Fruit fly (Drosophila melanogaster): ENCODE results near the gene tgy.

tgy gene

DNA sequence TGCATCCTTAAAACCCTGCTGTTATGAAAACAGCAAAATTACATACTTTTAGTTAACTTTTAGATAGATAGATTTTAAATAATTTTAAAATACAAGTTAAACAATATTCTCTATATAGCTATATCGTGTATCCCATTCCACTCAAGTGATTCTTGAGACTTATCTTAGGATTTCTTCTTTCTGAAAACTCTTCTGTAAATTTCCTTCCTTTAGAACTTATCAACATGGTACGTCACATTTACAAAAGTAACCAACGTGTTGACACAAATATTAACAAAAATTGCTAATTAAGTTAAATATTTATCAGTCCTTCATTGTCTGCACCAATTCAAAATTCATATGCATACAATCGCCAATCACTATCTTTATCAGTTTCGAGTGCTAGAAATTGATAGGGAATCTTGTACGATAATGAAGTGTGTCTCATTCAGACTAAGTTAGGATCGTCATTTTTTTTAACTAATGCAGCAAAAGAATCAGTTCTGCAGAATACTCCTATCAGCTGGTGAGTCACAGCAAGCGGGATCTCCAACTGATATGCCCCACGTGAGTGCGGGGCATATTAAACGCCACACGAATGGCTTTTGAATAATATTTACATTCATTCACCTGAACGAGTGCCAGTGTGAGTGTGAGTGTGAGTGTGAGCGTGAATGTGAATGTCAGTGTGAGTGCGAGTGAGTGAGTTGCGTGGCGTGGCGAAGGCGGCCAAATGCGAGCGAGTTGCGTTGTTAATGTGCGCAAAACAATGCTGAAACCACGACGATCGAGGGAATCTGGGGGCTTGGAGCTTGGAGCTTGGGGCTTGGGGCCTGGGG lies 40.7 kb upstream of the tgy start (continued):
- peak; percentile 49 for TF ChIP-seq CG13624 (GFP tag; optimal IDR thresholded peaks at IDR 0.05)
- no peak for TF ChIP-seq sens-2 (GFP tag; IDR thresholded peaks at IDR 0.05)
- TF ChIP-seq CG12769 (tag; optimal IDR thresholded peaks at IDR 0.05) = peak; percentile 74
- no peak for TF ChIP-seq CG10366 (GFP tag; IDR thresholded peaks at IDR 0.05)
- peak; percentile 51 for TF ChIP-seq cwo (GFP tag; optimal IDR thresholded peaks at IDR 0.05)
- TF ChIP-seq ash1 (GFP tag; optimal IDR thresholded peaks at IDR 0.05) = no peak
- TF ChIP-seq NfI (GFP tag; optimal IDR thresholded peaks at IDR 0.05) = peak; percentile 23
- TF ChIP-seq Med (GFP tag) = peak; percentile 80
- TF ChIP-seq CG9932 (GFP tag; IDR thresholded peaks at IDR 0.05) = peak; percentile 45
- TF ChIP-seq CG15269 (tag; optimal IDR thresholded peaks at IDR 0.05) = peak; percentile 7
- TF ChIP-seq insv (GFP tag; optimal IDR thresholded peaks at IDR 0.05) = no peak
- no peak for TF ChIP-seq CG8290 (GFP tag; optimal IDR thresholded peaks at IDR 0.05)
- peak in 1 of 2 experiments; percentile 76 for TF ChIP-seq CG8290 (tag; optimal IDR thresholded peaks at IDR 0.05)
- no peak for TF ChIP-seq HLH3B (GFP tag; IDR thresholded peaks at IDR 0.05)
- no peak for TF ChIP-seq psq (GFP tag; optimal IDR thresholded peaks at IDR 0.05)
- peak; percentile 34; the same call in 1 of the 2 replicates for TF ChIP-seq CG32532 (GFP tag; IDR thresholded peaks at IDR 0.05)
- TF ChIP-seq emc (GFP tag; optimal IDR thresholded peaks at IDR 0.05) = no peak
- TF ChIP-seq CG10979 (tag; optimal IDR thresholded peaks at IDR 0.05) = no peak
- no peak for TF ChIP-seq gcm2 (GFP tag; optimal IDR thresholded peaks at IDR 0.05)
- TF ChIP-seq Fer3 (tag; optimal IDR thresholded peaks at IDR 0.05) = no peak
- TF ChIP-seq CG2875 (GFP tag; optimal IDR thresholded peaks at IDR 0.05) = no peak
- TF ChIP-seq CG2889 (GFP tag; IDR thresholded peaks at IDR 0.05) = no peak
- TF ChIP-seq CG9876 (GFP tag; optimal IDR thresholded peaks at IDR 0.05) = no peak
- TF ChIP-seq sr (GFP tag; IDR thresholded peaks at IDR 0.05) = peak; percentile 87
- no peak for TF ChIP-seq lilli (GFP tag; optimal IDR thresholded peaks at IDR 0.05)
- TF ChIP-seq pum (GFP tag; optimal IDR thresholded peaks at IDR 0.05) = no peak
- TF ChIP-seq Hr78 (GFP tag; optimal IDR thresholded peaks at IDR 0.05) = no peak
- TF ChIP-seq abd-A (tag; optimal IDR thresholded peaks at IDR 0.05) = peak; percentile 77
- TF ChIP-seq row (GFP tag; IDR thresholded peaks at IDR 0.05) = peak; percentile 80
- peak; percentile 69 for TF ChIP-seq sd (tag; optimal IDR thresholded peaks at IDR 0.05)
- peak; percentile 34; the same call in 1 of the 3 replicates for TF ChIP-seq dysf (GFP tag; IDR thresholded peaks at IDR 0.05)
- no peak for TF ChIP-seq Eip74EF (GFP tag; optimal IDR thresholded peaks at IDR 0.05)
- TF ChIP-seq CG13894 (tag; optimal IDR thresholded peaks at IDR 0.05) = peak; percentile 70
- no peak for TF ChIP-seq Six4 (GFP tag; optimal IDR thresholded peaks at IDR 0.05)
- peak; percentile 44 for TF ChIP-seq Rfx (GFP tag; IDR thresholded peaks at IDR 0.05)
- TF ChIP-seq Fer1 (GFP tag; optimal IDR thresholded peaks at IDR 0.05) = no peak
- TF ChIP-seq Awh (GFP tag; IDR thresholded peaks at IDR 0.05) = no peak
- TF ChIP-seq Adf1 (GFP tag; IDR thresholded peaks at IDR 0.05) = peak; percentile 88
- peak; percentile 46 for TF ChIP-seq HLHmδ (GFP tag; optimal IDR thresholded peaks at IDR 0.05)
- no peak for TF ChIP-seq CG7271 (tag; optimal IDR thresholded peaks at IDR 0.05)
- peak; percentile 2 for TF ChIP-seq her (GFP tag; optimal IDR thresholded peaks at IDR 0.05)
- TF ChIP-seq D19B (GFP tag; optimal IDR thresholded peaks at IDR 0.05) = peak; percentile 51
- TF ChIP-seq B-H1 (GFP tag; IDR thresholded peaks at IDR 0.05) = no peak
- no peak for TF ChIP-seq gsb (GFP tag; IDR thresholded peaks at IDR 0.05)
- peak in 1 of 2 experiments; percentile 48 for TF ChIP-seq Pdp1 (GFP tag; optimal IDR thresholded peaks at IDR 0.05)
- no peak for TF ChIP-seq sqz (GFP tag; optimal IDR thresholded peaks at IDR 0.05)
- TF ChIP-seq CG10209 (GFP tag; optimal IDR thresholded peaks at IDR 0.05) = no peak
- no peak for TF ChIP-seq PHDP (tag; optimal IDR thresholded peaks at IDR 0.05)
- no peak for TF ChIP-seq Neu2 (GFP tag; optimal IDR thresholded peaks at IDR 0.05; ENCODE audit: borderline replicate concordance)
